Fruit fly (Drosophila melanogaster) whole organism, embryonic: ENCODE data around the gene CG4025.

Source experiments
- Antp ChIP-seq: fragments of 200-800 bp; sonication (Bioruptor generic); optimal IDR thresholded peaks from 3 replicates; lab custom pipeline; 2016; ENCODE audit warnings: missing biosample characterization, missing genetic modification characterization
- CG1024 ChIP-seq: fragments of 200-800 bp; sonication (Bioruptor generic); IDR thresholded peaks from 2 replicates; pipeline ENCODE4 v1.3.6; 2022; ENCODE audit warnings: missing biosample characterization, missing genetic modification characterization
- CG10565 ChIP-seq: fragments of 200-800 bp; sonication (Bioruptor generic); optimal IDR thresholded peaks from 3 replicates; lab custom pipeline; 2016; ENCODE audit warnings: missing biosample characterization, mild to moderate bottlenecking, missing genetic modification characterization
- CG10959 ChIP-seq: fragments of 200-800 bp; sonication (Bioruptor generic); IDR thresholded peaks from 2 replicates; pipeline ENCODE4 v1.3.6; 2022; ENCODE audit warnings: missing biosample characterization, missing genetic modification characterization
- CG12104 ChIP-seq: fragments of 200-800 bp; sonication (Bioruptor generic); optimal IDR thresholded peaks from 3 replicates; lab custom pipeline; 2016; ENCODE audit warnings: missing biosample characterization, missing genetic modification characterization
- CG12299 ChIP-seq: fragments of 200-800 bp; sonication (Bioruptor generic); optimal IDR thresholded peaks from 2 replicates; lab custom pipeline; 2018; ENCODE audit warnings: missing biosample characterization, mild to moderate bottlenecking, missing genetic modification characterization
- CG1233 ChIP-seq: fragments of 200-800 bp; sonication (Bioruptor generic); optimal IDR thresholded peaks from 4 replicates; lab custom pipeline; 2018; ENCODE audit warnings: missing biosample characterization, mild to moderate bottlenecking, missing genetic modification characterization
- CG13894 ChIP-seq: fragments of 200-800 bp; sonication (Bioruptor generic); optimal IDR thresholded peaks from 3 replicates; lab custom pipeline; 2018; ENCODE audit warnings: missing biosample characterization, mild to moderate bottlenecking, missing genetic modification characterization, moderate library complexity
- CG14014 ChIP-seq: fragments of 200-800 bp; sonication (Bioruptor generic); IDR thresholded peaks from 2 replicates; pipeline ENCODE4 v1.3.6; 2022; ENCODE audit warnings: missing biosample characterization, missing genetic modification characterization
- CG1529 ChIP-seq: fragments of 200-800 bp; sonication (Bioruptor generic); optimal IDR thresholded peaks from 3 replicates; lab custom pipeline; 2018; ENCODE audit warnings: missing biosample characterization, missing genetic modification characterization
- CG18011 ChIP-seq: fragments of 200-800 bp; sonication (Bioruptor generic); optimal IDR thresholded peaks from 2 replicates; lab custom pipeline; 2017; ENCODE audit warnings: missing biosample characterization, missing genetic modification characterization, mild to moderate bottlenecking, moderate library complexity, missing genotype
- CG1832 ChIP-seq: fragments of 200-800 bp; sonication (Bioruptor generic); optimal IDR thresholded peaks from 2 replicates; lab custom pipeline; 2017; ENCODE audit warnings: missing biosample characterization, mild to moderate bottlenecking, missing genetic modification characterization, inconsistent platforms
- CG18476 ChIP-seq: fragments of 200-800 bp; sonication (Bioruptor generic); optimal IDR thresholded peaks from 2 replicates; lab custom pipeline; 2016; ENCODE audit warnings: missing biosample characterization, mild to moderate bottlenecking, missing genetic modification characterization
- CG18599 ChIP-seq: fragments of 200-800 bp; sonication (Bioruptor generic); optimal IDR thresholded peaks from 3 replicates; lab custom pipeline; 2017; ENCODE audit warnings: missing biosample characterization, missing genetic modification characterization, mild to moderate bottlenecking, moderate library complexity, missing genetic modification reagents
- CG31365 ChIP-seq: fragments of 200-800 bp; sonication (Bioruptor generic); optimal IDR thresholded peaks from 2 replicates; lab custom pipeline; 2018; ENCODE audit warnings: missing biosample characterization, mild to moderate bottlenecking, missing genetic modification characterization
- CG3163 ChIP-seq: fragments of 200-800 bp; sonication (Bioruptor generic); optimal IDR thresholded peaks from 3 replicates; lab custom pipeline; 2016; ENCODE audit warnings: missing biosample characterization, missing genetic modification characterization
- CG42726 ChIP-seq: fragments of 200-800 bp; sonication (Bioruptor generic); IDR thresholded peaks from 2 replicates; pipeline ENCODE4 v1.3.6; 2022; ENCODE audit warnings: missing biosample characterization, missing genetic modification characterization; ENCODE audit not compliant: partially characterized antibody
- CG4424 ChIP-seq: fragments of 200-800 bp; sonication (Bioruptor generic); optimal IDR thresholded peaks from 3 replicates; lab custom pipeline; 2016; ENCODE audit warnings: missing biosample characterization, missing genetic modification characterization
- CG4820 ChIP-seq: fragments of 200-800 bp; sonication (Bioruptor generic); optimal IDR thresholded peaks from 3 replicates; lab custom pipeline; 2016; ENCODE audit warnings: missing biosample characterization, missing genetic modification characterization
- CG5953 ChIP-seq: fragments of 200-800 bp; sonication (Bioruptor generic); IDR thresholded peaks from 2 replicates; pipeline ENCODE4 v1.3.6; 2022; ENCODE audit warnings: missing biosample characterization, missing genetic modification characterization
- CG6765 ChIP-seq: fragments of 200-800 bp; sonication (Bioruptor generic); optimal IDR thresholded peaks from 3 replicates; lab custom pipeline; 2017; ENCODE audit warnings: missing biosample characterization, mild to moderate bottlenecking, missing genetic modification characterization
- CG9437 ChIP-seq: fragments of 200-800 bp; sonication (Bioruptor generic); optimal IDR thresholded peaks from 2 replicates; lab custom pipeline; 2018; ENCODE audit warnings: missing biosample characterization, mild to moderate bottlenecking, missing genetic modification characterization
- CG9817 ChIP-seq: fragments of 200-800 bp; sonication (Bioruptor generic); optimal IDR thresholded peaks from 2 replicates; lab custom pipeline; 2018; ENCODE audit warnings: missing biosample characterization, mild to moderate bottlenecking, missing genetic modification characterization, moderate library complexity
- CG9876 ChIP-seq: fragments of 200-800 bp; sonication (Bioruptor generic); optimal IDR thresholded peaks from 2 replicates; lab custom pipeline; 2016; ENCODE audit warnings: missing biosample characterization, missing genetic modification characterization
- CoRest ChIP-seq: fragments of 200-800 bp; sonication (Bioruptor generic); optimal IDR thresholded peaks from 3 replicates; lab custom pipeline; 2018; ENCODE audit warnings: missing biosample characterization, mild to moderate bottlenecking, missing genetic modification characterization, moderate library complexity
- Dek ChIP-seq: fragments of 200-800 bp; sonication (Bioruptor generic); optimal IDR thresholded peaks from 3 replicates; lab custom pipeline; 2019; ENCODE audit warnings: missing biosample characterization, mild to moderate bottlenecking, missing genetic modification characterization, moderate library complexity
- E2f2 ChIP-seq: fragments of 200-800 bp; sonication (Bioruptor generic); IDR thresholded peaks from 2 replicates; pipeline ENCODE4 v1.3.6; 2022; ENCODE audit warnings: missing biosample characterization, missing genetic modification characterization
- Fer1 ChIP-seq: fragments of 200-800 bp; sonication (Bioruptor generic); optimal IDR thresholded peaks from 2 replicates; lab custom pipeline; 2017; ENCODE audit warnings: missing biosample characterization, mild to moderate bottlenecking, missing genetic modification characterization
- HLH54F ChIP-seq: fragments of 200-800 bp; sonication (Bioruptor generic); optimal IDR thresholded peaks from 3 replicates; lab custom pipeline; 2016; ENCODE audit warnings: missing biosample characterization, missing genetic modification characterization
- Jarid2 ChIP-seq: fragments of 200-800 bp; sonication (Bioruptor generic); optimal IDR thresholded peaks from 3 replicates; lab custom pipeline; 2017; ENCODE audit warnings: mild to moderate bottlenecking, missing biosample characterization, missing genetic modification reagents, missing genetic modification characterization
- NfI ChIP-seq: fragments of 200-800 bp; sonication (Bioruptor generic); optimal IDR thresholded peaks from 3 replicates; lab custom pipeline; 2018; ENCODE audit warnings: missing biosample characterization, mild to moderate bottlenecking, missing genetic modification characterization, moderate library complexity
- Ravus ChIP-seq: fragments of 200-800 bp; sonication (Bioruptor generic); IDR thresholded peaks from 2 replicates; pipeline ENCODE4 v1.3.6; 2022; ENCODE audit warnings: missing biosample characterization, missing genetic modification characterization
- ab ChIP-seq: fragments of 200-800 bp; sonication (Bioruptor generic); optimal IDR thresholded peaks from 2 replicates; lab custom pipeline; 2016; ENCODE audit warnings: missing biosample characterization, missing genetic modification characterization
- bsh ChIP-seq, 2 experiments: fragments of 200-800 bp; sonication (Bioruptor generic); optimal IDR thresholded peaks; 2 replicates each; lab custom pipeline; 2017 to 2018; ENCODE audit warnings: mild to moderate bottlenecking in 2 of 2, missing biosample characterization in 2 of 2, missing genetic modification characterization in 2 of 2, moderate library complexity in 1 of 2
- btn ChIP-seq: fragments of 200-800 bp; sonication (Bioruptor generic); optimal IDR thresholded peaks from 2 replicates; lab custom pipeline; 2016; ENCODE audit warnings: missing biosample characterization, missing genetic modification characterization
- chinmo ChIP-seq: fragments of 200-800 bp; sonication (Bioruptor generic); IDR thresholded peaks from 4 replicates; pipeline ENCODE4 v1.3.6; 2022; ENCODE audit warnings: missing biosample characterization, missing genetic modification characterization; ENCODE audit not compliant: partially characterized antibody
- dmrt99B ChIP-seq: fragments of 200-800 bp; sonication (Bioruptor generic); optimal IDR thresholded peaks from 2 replicates; lab custom pipeline; 2018; ENCODE audit warnings: missing biosample characterization, mild to moderate bottlenecking, missing genetic modification characterization, moderate library complexity
- fd96Cb ChIP-seq: fragments of 200-800 bp; sonication (Bioruptor generic); optimal IDR thresholded peaks from 2 replicates; lab custom pipeline; 2018; ENCODE audit warnings: missing biosample characterization, mild to moderate bottlenecking, missing genetic modification characterization, moderate library complexity
- gcm ChIP-seq: fragments of 200-800 bp; sonication (Bioruptor generic); optimal IDR thresholded peaks from 2 replicates; lab custom pipeline; 2019; ENCODE audit warnings: missing biosample characterization, mild to moderate bottlenecking, missing genetic modification characterization, moderate library complexity
- grn ChIP-seq: fragments of 200-800 bp; sonication (Bioruptor generic); optimal IDR thresholded peaks from 3 replicates; lab custom pipeline; 2017; ENCODE audit warnings: missing biosample characterization, missing genetic modification characterization
- her ChIP-seq: fragments of 200-800 bp; sonication (Bioruptor generic); optimal IDR thresholded peaks from 2 replicates; lab custom pipeline; 2016; ENCODE audit warnings: missing biosample characterization, missing genetic modification characterization
- lola ChIP-seq, 3 experiments: fragments of >200 bp in 2 of 3; fragments of 200-800 bp in 1 of 3; sonication (Bioruptor generic) in 1 of 3; optimal IDR thresholded peaks; 2 replicates each; lab custom pipeline; 2017 to 2019; ENCODE audit warnings: missing biosample characterization in 3 of 3, missing genetic modification characterization in 3 of 3, mild to moderate bottlenecking in 1 of 3, moderate library complexity in 1 of 3
- otp ChIP-seq: fragments of 200-800 bp; sonication (Bioruptor generic); IDR thresholded peaks from 3 replicates; pipeline ENCODE4, ENCODE4 v1.3.6; 2022; ENCODE audit warnings: missing biosample characterization, missing genetic modification characterization
- rib ChIP-seq: fragments of 200-800 bp; sonication (Bioruptor generic); IDR thresholded peaks from 2 replicates; pipeline ENCODE4 v1.3.6; 2022; ENCODE audit warnings: missing biosample characterization, missing genetic modification characterization
- scrt ChIP-seq: fragments of 200-800 bp; sonication (Bioruptor generic); optimal IDR thresholded peaks from 2 replicates; lab custom pipeline; 2018; ENCODE audit warnings: missing biosample characterization, mild to moderate bottlenecking, missing genetic modification characterization, moderate library complexity
- sima ChIP-seq: fragments of 200-800 bp; sonication (Bioruptor generic); optimal IDR thresholded peaks from 2 replicates; lab custom pipeline; 2016; ENCODE audit warnings: missing biosample characterization, missing genetic modification characterization
- sr ChIP-seq: fragments of 200-800 bp; sonication (Bioruptor generic); IDR thresholded peaks from 3 replicates; pipeline ENCODE4 v1.3.6; 2022; ENCODE audit warnings: missing biosample characterization, missing genetic modification characterization
- trem ChIP-seq: fragments of 200-800 bp; optimal IDR thresholded peaks from 3 replicates; lab custom pipeline; 2019; ENCODE audit warnings: missing biosample characterization, mild to moderate bottlenecking, missing genetic modification characterization, moderate library complexity
- trh ChIP-seq: fragments of 200-800 bp; sonication (Bioruptor generic); optimal IDR thresholded peaks from 2 replicates; lab custom pipeline; 2016; ENCODE audit warnings: missing biosample characterization, missing genetic modification characterization
- vvl ChIP-seq: fragments of 200-800 bp; sonication (Bioruptor generic); IDR thresholded peaks from 2 replicates; pipeline ENCODE4 v1.3.6; 2022; ENCODE audit warnings: missing biosample characterization, missing genetic modification characterization

The CG4025 gene

DNA sequence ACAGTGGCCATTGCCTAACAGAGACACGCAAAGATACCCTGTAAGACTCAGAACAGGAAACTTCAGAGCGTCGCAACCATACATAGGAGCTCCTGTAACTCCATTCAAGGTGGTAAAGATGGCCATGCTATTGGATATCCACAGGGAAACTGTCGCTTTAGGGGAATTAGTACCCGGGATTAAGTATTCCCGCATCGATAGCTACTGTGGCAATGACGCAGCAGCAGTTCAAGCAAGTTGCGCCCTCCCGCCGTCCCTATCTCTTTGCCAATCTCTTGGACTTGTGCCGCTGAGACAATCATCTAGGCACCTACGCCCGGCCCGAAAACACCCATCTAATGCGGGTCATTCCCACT lies 6.1 kb upstream of the CG4025 start (continued):
- TF ChIP-seq dmrt99B (tag; lab: Kevin White, UChicago) (peak; percentile 69), rib (peak; percentile 74), CG18011 (GFP tag; lab: Kevin White, UChicago) (no peak), CG5953 (GFP tag; lab: Robert Waterston, UW) (no peak), CoRest (peak; percentile 54), CG31365 (tag; lab: Kevin White, UChicago) (no peak), CG1832 (GFP tag; lab: Kevin White, UChicago) (no peak), sr (GFP tag; lab: Robert Waterston, UW) (0 out of 3 replicates have a peak, but pooled peaks have one; percentile 24), HLH54F (GFP tag; lab: Kevin White, UChicago) (peak; percentile 53), Jarid2 (peak; percentile 11), sima (no peak), CG1233 (no peak), Dek (tag; lab: Kevin White, UChicago) (peak; percentile 58), scrt (GFP tag; lab: Kevin White, UChicago) (peak; percentile 43), grn (peak; percentile 56), CG14014 (peak; percentile 69), ab (GFP tag; lab: Kevin White, UChicago) (peak; percentile 30), trh (GFP tag; lab: Kevin White, UChicago) (no peak), bsh (GFP tag; optimal IDR thresholded peaks at IDR 0.05; lab: Kevin White, UChicago) (peak; percentile 31 to 49), CG12299 (tag; lab: Kevin White, UChicago) (no peak), Fer1 (GFP tag; lab: Kevin White, UChicago) (peak; percentile 82), CG4424 (GFP tag; lab: Kevin White, UChicago) (no peak), gcm (GFP tag; lab: Kevin White, UChicago) (peak; percentile 56), CG9437 (GFP tag; lab: Kevin White, UChicago) (peak; percentile 21), CG10959 (GFP tag; lab: Robert Waterston, UW) (0 out of 2 replicates have a peak, but pooled peaks have one; percentile 13), Antp (peak; percentile 81), E2f2 (peak; percentile 43), CG12104 (GFP tag; lab: Kevin White, UChicago) (peak; percentile 9), CG18476 (GFP tag; lab: Kevin White, UChicago) (no peak), trem (tag; lab: Kevin White, UChicago) (no peak), CG13894 (peak; percentile 40), otp (GFP tag; lab: Robert Waterston, UW) (0 out of 3 replicates have a peak, but pooled peaks have one; percentile 52), CG18599 (peak; percentile 80), CG1024 (GFP tag; lab: Robert Waterston, UW) (peak; percentile 39; the same call in 1 of the 2 replicates), her (GFP tag; lab: Kevin White, UChicago) (peak; percentile 72), CG42726 (GFP tag; lab: Robert Waterston, UW) (no peak), chinmo (GFP tag; lab: Robert Waterston, UW) (no peak), btn (peak; percentile 15), CG9817 (tag; lab: Kevin White, UChicago) (peak; percentile 64), fd96Cb (tag; lab: Kevin White, UChicago) (peak; percentile 30), CG9876 (GFP tag; lab: Kevin White, UChicago) (peak; percentile 16), vvl (GFP tag; lab: Robert Waterston, UW) (peak; percentile 80), CG1529 (no peak), CG3163 (GFP tag; lab: Kevin White, UChicago) (peak; percentile 46), CG10565 (GFP tag; lab: Kevin White, UChicago) (no peak), CG6765 (GFP tag; lab: Kevin White, UChicago) (no peak), Ravus (peak; percentile 20), CG4820 (GFP tag; lab: Kevin White, UChicago) (peak; percentile 37), lola (GFP tag; optimal IDR thresholded peaks at IDR 0.05; lab: Kevin White, UChicago) (peak in 1 of 3 experiments; percentile 5), NfI (GFP tag; lab: Kevin White, UChicago) (peak; percentile 52)
